Worm (Caenorhabditis elegans): Measurements from ENCODE around the gene ZC443.7.

ZC443.7 gene

DNA sequence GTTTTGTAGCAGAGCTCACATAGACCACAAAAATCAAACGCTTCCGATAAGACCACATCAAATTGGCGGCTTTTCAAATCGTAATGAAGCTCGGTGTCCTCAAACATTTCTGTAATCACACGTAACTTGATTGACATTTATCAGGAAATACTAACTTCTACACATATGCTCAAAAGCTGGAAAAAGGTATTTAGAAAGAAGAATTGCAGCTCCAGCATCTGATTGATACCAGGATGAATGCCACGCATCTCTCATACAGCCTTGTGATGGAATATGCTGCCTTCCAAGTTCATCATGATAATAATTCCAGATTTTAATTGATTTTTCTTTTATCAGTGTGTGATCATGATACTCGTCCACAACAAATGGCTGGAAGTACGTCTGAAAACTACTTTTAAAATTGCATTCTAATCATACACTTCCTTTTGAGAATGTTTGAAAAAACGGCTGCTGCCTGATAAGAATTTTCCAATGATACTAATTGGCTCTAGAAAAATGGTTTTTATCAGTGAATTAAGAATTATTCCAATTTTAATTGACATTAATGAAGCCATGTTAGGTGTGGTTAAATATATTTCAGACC, 9.3 kb upstream of the ZC443.7 start:
- TF ChIP-seq ceh-16 (tag; optimal IDR thresholded peaks at IDR 0.05) (no peak), egl-27 (tag; optimal IDR thresholded peaks at IDR 0.05) (no peak), elt-2 (tag; optimal IDR thresholded peaks at IDR 0.05) (peak; percentile 76), ZK546.5 (tag; optimal IDR thresholded peaks at IDR 0.05) (no peak)

DNA sequence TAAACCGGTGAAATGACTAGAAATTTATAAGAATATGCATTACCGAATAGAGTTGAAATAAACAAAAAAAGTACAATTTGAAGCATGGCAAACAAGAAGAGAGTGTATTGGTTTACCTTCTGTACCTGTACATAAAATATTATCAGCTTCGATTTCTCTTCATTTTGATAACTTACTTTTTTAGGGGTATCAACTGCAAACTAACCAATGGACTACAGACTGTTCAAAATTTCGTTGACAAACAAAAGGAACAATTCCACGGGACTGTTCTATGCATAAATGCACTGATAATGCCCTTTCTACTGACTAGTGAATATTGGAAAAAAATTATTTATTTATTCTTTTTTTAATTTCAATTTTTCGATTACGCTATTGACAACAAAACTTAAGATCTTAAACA, 8.3 kb upstream of the ZC443.7 start, which contains the start of gene ugt-6:
Gene ugt-6 (minus strand): TSS at position 233 of the 400 bp plus-strand sequence.
- TF ChIP-seq elt-2 (tag; optimal IDR thresholded peaks at IDR 0.05), result peak; percentile 22
- no peak for TF ChIP-seq jun-1 (tag; optimal IDR thresholded peaks at IDR 0.05)
- peak; percentile 9 for TF ChIP-seq pqm-1 (tag; optimal IDR thresholded peaks at IDR 0.05)

DNA sequence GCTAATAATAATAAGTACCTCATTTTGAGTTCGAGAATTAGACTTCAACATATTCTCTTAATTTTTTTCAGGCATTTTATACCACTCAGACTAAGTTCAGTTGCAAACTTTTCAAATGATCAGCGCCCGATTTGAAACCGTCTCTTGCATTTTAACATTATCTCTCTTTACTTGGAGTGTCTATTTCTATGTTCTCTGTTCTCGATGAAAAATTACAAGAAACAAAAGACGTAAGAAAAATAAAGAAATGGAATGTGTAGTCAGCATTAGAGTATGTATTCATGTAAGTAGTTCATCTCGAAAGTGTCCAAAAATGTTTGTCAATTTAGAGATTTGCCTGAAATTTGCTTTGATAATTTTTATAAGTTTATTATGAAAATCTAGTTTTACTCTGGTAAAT, 6.1 kb upstream of the ZC443.7 start, which contains the start of gene ugt-3:
Gene ugt-3 (minus strand): TSS at position 101 of the 400 bp plus-strand sequence.
- TF ChIP-seq zag-1 (tag; optimal IDR thresholded peaks at IDR 0.05), result no peak
- TF ChIP-seq mdl-1 (tag; optimal IDR thresholded peaks at IDR 0.05), result no peak
- TF ChIP-seq nhr-28 (tag; optimal IDR thresholded peaks at IDR 0.05), result no peak
- TF ChIP-seq nhr-25 (tag; optimal IDR thresholded peaks at IDR 0.05), result no peak
- TF ChIP-seq elt-1 (tag; optimal IDR thresholded peaks at IDR 0.05), result no peak
- no peak for TF ChIP-seq nhr-43 (tag; optimal IDR thresholded peaks at IDR 0.05; ENCODE audit: poor library complexity, severe bottlenecking)
- TF ChIP-seq sea-2 (GFP tag; optimal IDR thresholded peaks at IDR 0.05), result no peak
- TF ChIP-seq skn-1 (tag; optimal IDR thresholded peaks at IDR 0.05), result no peak
- TF ChIP-seq pqm-1 (tag; optimal IDR thresholded peaks at IDR 0.05), result no peak
- TF ChIP-seq nhr-76 (tag; optimal IDR thresholded peaks at IDR 0.05), result no peak
- no peak for TF ChIP-seq ceh-9 (tag; optimal IDR thresholded peaks at IDR 0.05)
- no peak for TF ChIP-seq ama-1 (optimal IDR thresholded peaks at IDR 0.05)
- TF ChIP-seq nhr-23 (tag; optimal IDR thresholded peaks at IDR 0.05), result no peak
- TF ChIP-seq pha-4 (tag; optimal IDR thresholded peaks at IDR 0.05), result no peak
- no peak for TF ChIP-seq unc-62 (GFP tag; optimal IDR thresholded peaks at IDR 0.05)
- TF ChIP-seq lsy-12 (tag; optimal IDR thresholded peaks at IDR 0.05), result no peak

DNA sequence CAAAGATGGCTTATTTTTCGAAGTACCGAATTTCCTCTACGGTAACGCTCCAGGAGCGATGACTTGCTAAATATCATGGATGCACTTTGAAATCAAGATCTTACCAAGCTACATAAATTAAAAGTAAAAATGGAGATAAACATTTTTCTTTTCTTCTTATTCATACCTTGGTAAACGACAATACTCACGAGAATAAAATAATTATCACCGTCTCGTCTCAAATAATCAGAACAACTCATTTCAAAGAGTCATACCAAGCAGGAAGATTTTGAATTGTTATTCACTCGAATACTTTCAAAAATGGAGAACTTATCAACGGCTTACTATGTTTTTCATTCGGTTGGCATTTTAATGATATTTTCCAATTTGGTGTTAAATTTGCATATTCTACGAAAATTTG, 3.0 kb upstream of the ZC443.7 start, which contains the start of gene srbc-45:
Gene srbc-45 (plus strand): TSS at position 301 of the 400 bp plus-strand sequence.
- TF ChIP-seq mdl-1 (tag; optimal IDR thresholded peaks at IDR 0.05) (no peak), daf-12 (tag; optimal IDR thresholded peaks at IDR 0.05) (no peak), zag-1 (tag; optimal IDR thresholded peaks at IDR 0.05) (no peak), ceh-9 (tag; optimal IDR thresholded peaks at IDR 0.05) (no peak), nhr-11 (tag; optimal IDR thresholded peaks at IDR 0.05) (no peak), sea-2 (GFP tag; optimal IDR thresholded peaks at IDR 0.05) (no peak), fos-1 (tag; optimal IDR thresholded peaks at IDR 0.05) (no peak), skn-1 (tag; optimal IDR thresholded peaks at IDR 0.05) (no peak), ztf-11 (tag; optimal IDR thresholded peaks at IDR 0.05) (no peak), ZK546.5 (tag; optimal IDR thresholded peaks at IDR 0.05) (no peak), nhr-23 (tag; optimal IDR thresholded peaks at IDR 0.05) (no peak), ceh-28 (tag; optimal IDR thresholded peaks at IDR 0.05) (no peak), eor-1 (tag; optimal IDR thresholded peaks at IDR 0.05) (no peak), nhr-12 (tag; optimal IDR thresholded peaks at IDR 0.05) (no peak), nhr-43 (tag; optimal IDR thresholded peaks at IDR 0.05; ENCODE audit: poor library complexity, severe bottlenecking) (no peak), ceh-82 (tag; optimal IDR thresholded peaks at IDR 0.05) (no peak), ceh-16 (tag; optimal IDR thresholded peaks at IDR 0.05) (no peak), elt-1 (tag; optimal IDR thresholded peaks at IDR 0.05) (no peak), tbx-2 (tag; optimal IDR thresholded peaks at IDR 0.05) (no peak)

DNA sequence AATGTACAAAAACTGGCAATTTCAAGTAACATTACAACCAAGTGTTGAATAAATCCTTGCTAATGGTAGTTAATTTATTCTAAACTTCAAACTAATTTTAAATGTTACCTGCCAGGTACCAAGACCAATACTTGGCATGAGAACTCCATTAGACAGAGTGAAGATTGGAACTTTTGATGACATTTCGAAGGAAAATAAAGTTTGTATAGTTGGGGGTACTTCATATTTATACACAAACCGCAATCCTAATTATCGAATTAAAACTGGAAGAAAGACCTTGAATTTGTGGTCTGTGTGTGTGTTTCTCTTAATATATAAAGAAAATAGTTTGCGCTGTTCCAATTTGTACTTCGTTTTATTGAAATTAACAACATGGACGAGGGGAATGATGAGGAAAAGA, 3.6 kb downstream of the ZC443.7 start, which contains the start of gene ZC443.1:
Gene ZC443.1 (minus strand): TSS at position 205 of the 400 bp plus-strand sequence.
- TF ChIP-seq aly-2 (tag; optimal IDR thresholded peaks at IDR 0.05) (no peak), ztf-4 (tag; optimal IDR thresholded peaks at IDR 0.05) (no peak), lin-39 (tag; optimal IDR thresholded peaks at IDR 0.05) (no peak), ceh-28 (tag; optimal IDR thresholded peaks at IDR 0.05) (no peak), nhr-23 (tag; optimal IDR thresholded peaks at IDR 0.05) (no peak)

DNA sequence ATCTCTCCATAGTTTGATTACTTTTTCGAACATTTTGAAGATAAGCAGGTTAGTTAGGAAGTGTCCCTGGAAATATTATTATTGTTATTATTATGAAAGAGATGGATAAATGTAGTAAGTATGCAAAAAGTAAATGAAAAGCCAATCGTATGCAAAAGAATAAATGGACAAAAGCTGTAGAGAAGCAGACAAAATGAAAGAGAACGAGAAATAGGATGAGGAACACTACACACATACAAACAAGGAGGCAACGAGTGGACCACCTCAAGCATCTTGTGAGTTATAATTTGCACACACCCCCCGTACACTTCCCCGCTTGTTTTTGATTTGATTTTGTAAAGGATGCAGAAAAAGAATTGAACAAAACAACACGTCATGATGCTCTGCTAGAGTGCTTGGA, 4.8 kb downstream of the ZC443.7 start, which contains the start of gene ZC443.2:
Gene ZC443.2 (minus strand): TSS at position 67 of the 400 bp plus-strand sequence.
- no peak for TF ChIP-seq unc-39 (tag; optimal IDR thresholded peaks at IDR 0.05)
- peak; percentile 46 for TF ChIP-seq fkh-10 (GFP tag; optimal IDR thresholded peaks at IDR 0.05)
